Worm (Caenorhabditis elegans): Measurements from ENCODE around the gene F34D10.8.

Gene F34D10.8

DNA sequence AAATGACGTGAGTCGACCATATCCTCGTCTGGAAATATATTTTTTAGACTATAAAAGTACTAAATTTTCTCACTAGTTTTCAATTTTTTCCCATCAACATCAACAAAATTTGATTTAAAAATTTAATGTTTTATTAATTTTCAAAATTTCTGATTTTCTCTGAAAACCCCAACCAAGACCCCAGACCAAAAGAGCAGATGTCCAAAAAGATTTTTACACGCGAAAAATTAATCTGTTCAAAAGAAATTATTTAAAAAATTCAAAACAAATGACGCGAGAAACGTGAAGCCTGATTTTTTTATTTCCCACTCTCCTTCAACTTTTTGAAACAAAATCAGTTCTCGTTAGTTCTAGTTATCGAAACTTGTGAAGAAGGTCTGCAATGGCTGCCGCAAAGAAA, at the start of gene F34D10.8:
TSS of gene F34D10.8 (plus strand) at position 301 of the 400 bp plus-strand sequence.
- TF ChIP-seq madf-10 (tag; optimal IDR thresholded peaks at IDR 0.05) (no peak), tlf-1 (GFP tag; optimal IDR thresholded peaks at IDR 0.05) (no peak), aptf-3 (GFP tag; IDR thresholded peaks at IDR 0.05) (no peak), nhr-90 (tag; optimal IDR thresholded peaks at IDR 0.05) (no peak), F37B4.10 (GFP tag; IDR thresholded peaks at IDR 0.05) (no peak), F39B2.1 (GFP tag; IDR thresholded peaks at IDR 0.05) (no peak)

- TF ChIP-seq lin-40 (tag; optimal IDR thresholded peaks at IDR 0.05) (peak; percentile 2), dox-1 (GFP tag; IDR thresholded peaks at IDR 0.05) (no peak), rec-8 (tag; optimal IDR thresholded peaks at IDR 0.05) (no peak), zfh-2 (GFP tag; conservative IDR thresholded peaks at IDR 0.05) (no peak), ekl-4 (GFP tag; IDR thresholded peaks at IDR 0.05) (no peak), hmg-1.2 (GFP tag; IDR thresholded peaks at IDR 0.05) (peak; percentile 81), sdz-38 (tag; optimal IDR thresholded peaks at IDR 0.05) (no peak)
Observed at ce11 chrIII:3681351-3681938, 49.1 kb upstream of the F34D10.8 start.

ce11 chrIII:3682869-3683403, 47.6 kb upstream of the F34D10.8 start:
- TF ChIP-seq tlf-1 (GFP tag; optimal IDR thresholded peaks at IDR 0.05) (no peak), lin-40 (tag; optimal IDR thresholded peaks at IDR 0.05) (no peak), rpc-1 (optimal IDR thresholded peaks at IDR 0.05) (no peak), rpc-1 (tag; optimal IDR thresholded peaks at IDR 0.05) (no peak), B0261.1 (tag; optimal IDR thresholded peaks at IDR 0.05) (no peak), F57C9.4 (tag; optimal IDR thresholded peaks at IDR 0.05) (no peak), nfyb-1 (GFP tag; IDR thresholded peaks at IDR 0.05) (peak; percentile 84)

- TF ChIP-seq pbrm-1 (GFP tag; IDR thresholded peaks at IDR 0.05), result no peak
- no peak for TF ChIP-seq fkh-3 (tag; optimal IDR thresholded peaks at IDR 0.05)
- no peak for TF ChIP-seq T07F8.4 (tag; optimal IDR thresholded peaks at IDR 0.05)
- TF ChIP-seq ztf-6 (GFP tag; IDR thresholded peaks at IDR 0.05), result no peak
- no peak for TF ChIP-seq nfya-2 (GFP tag; IDR thresholded peaks at IDR 0.05)
- no peak for TF ChIP-seq bed-2 (GFP tag; IDR thresholded peaks at IDR 0.05)
- TF ChIP-seq F23B12.7 (tag; optimal IDR thresholded peaks at IDR 0.05; ENCODE audit: insufficient read depth), result no peak
- TF ChIP-seq xnd-1 (tag; optimal IDR thresholded peaks at IDR 0.05), result no peak
Observed at ce11 chrIII:3692516-3692915, 38.1 kb upstream of the F34D10.8 start.

- TF ChIP-seq B0019.2 (GFP tag; conservative IDR thresholded peaks at IDR 0.05) (no peak), mes-4 (tag; optimal IDR thresholded peaks at IDR 0.05) (no peak), nfya-2 (GFP tag; IDR thresholded peaks at IDR 0.05) (no peak), ztf-28 (GFP tag; IDR thresholded peaks at IDR 0.05) (no peak), hlh-26 (GFP tag; conservative IDR thresholded peaks at IDR 0.05) (no peak), Y56A3A.18 (GFP tag; IDR thresholded peaks at IDR 0.05) (no peak), pbrm-1 (GFP tag; IDR thresholded peaks at IDR 0.05) (no peak), F33H1.4 (GFP tag; IDR thresholded peaks at IDR 0.05) (no peak), rpc-1 (optimal IDR thresholded peaks at IDR 0.05) (no peak), rpc-1 (tag; optimal IDR thresholded peaks at IDR 0.05) (no peak), D2030.7 (GFP tag; IDR thresholded peaks at IDR 0.05) (no peak), ceh-100 (GFP tag; IDR thresholded peaks at IDR 0.05) (no peak), F23B12.7 (tag; optimal IDR thresholded peaks at IDR 0.05; ENCODE audit: insufficient read depth) (no peak), ceh-40 (GFP tag; IDR thresholded peaks at IDR 0.05) (no peak), lsy-27 (tag; optimal IDR thresholded peaks at IDR 0.05; ENCODE audit: borderline replicate concordance, insufficient read depth) (no peak), C06A6.2 (GFP tag; conservative IDR thresholded peaks at IDR 0.05) (no peak), K11D2.4 (GFP tag; IDR thresholded peaks at IDR 0.05) (no peak), B0261.1 (tag; optimal IDR thresholded peaks at IDR 0.05) (no peak), athp-1 (tag; optimal IDR thresholded peaks at IDR 0.05) (no peak), somi-1 (GFP tag; optimal IDR thresholded peaks at IDR 0.05) (no peak), lin-35 (GFP tag; optimal IDR thresholded peaks at IDR 0.05) (no peak)
Observed at ce11 chrIII:3694572-3694971, 36.0 kb upstream of the F34D10.8 start, which contains the start of gene npr-15. Gene npr-15, minus strand, starts transcription at chrIII:3694672.
